Worm (Caenorhabditis elegans): Measurements from ENCODE around the gene srxa-16.

DNA sequence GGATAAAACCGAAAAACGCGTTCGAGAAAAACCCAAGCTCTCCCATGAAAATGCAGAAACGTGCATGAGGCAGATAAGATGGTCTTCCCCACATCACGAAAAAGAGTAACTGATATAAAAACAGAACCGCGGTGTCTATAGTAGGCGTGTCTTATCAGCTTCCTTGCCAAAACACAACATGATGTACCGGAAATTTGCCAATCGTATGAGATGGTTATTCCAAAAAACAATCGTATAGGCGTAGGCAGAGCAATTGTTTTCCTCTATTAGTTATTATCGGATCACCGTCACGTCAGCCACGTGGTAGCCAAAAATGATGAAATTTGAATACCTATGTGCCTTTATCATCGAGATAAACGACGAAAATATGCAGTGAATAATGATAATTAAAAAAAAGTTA, 14.7 kb downstream of the srxa-16 start, which contains the start of gene str-7:
- no peak for TF ChIP-seq W03F9.2 (tag; optimal IDR thresholded peaks at IDR 0.05)
- no peak for TF ChIP-seq him-1 (tag; optimal IDR thresholded peaks at IDR 0.05)
